Fruit fly (Drosophila melanogaster): ENCODE data around the gene CG32500.
A peak's percentile ranks its signal among the peaks of the same experiment; 100 is the strongest.

The CG32500 gene

DNA sequence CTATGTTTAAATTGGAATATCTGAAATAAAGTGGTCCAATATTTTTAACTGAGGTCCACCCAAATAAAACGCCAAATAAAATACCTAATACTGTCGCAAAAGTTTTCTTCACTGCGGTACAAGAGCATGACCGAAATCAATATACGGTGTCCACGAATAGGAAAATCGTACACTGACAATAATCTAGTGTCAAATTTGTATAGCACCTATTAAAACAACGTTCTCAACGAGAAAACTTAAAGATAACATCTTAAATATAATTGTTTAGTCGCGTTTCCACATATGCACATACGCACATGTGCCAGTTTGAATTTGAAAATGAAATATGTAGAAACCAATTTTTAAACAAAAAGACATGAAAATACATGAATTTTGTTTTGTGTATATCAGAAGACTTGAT, 7.9 kb upstream of the CG32500 start (continued):
- peak; percentile 54 for TF ChIP-seq Fer1 (GFP tag; optimal IDR thresholded peaks at IDR 0.05)
- peak; percentile 38 for TF ChIP-seq CHES-1-like (GFP tag; optimal IDR thresholded peaks at IDR 0.05)
- peak; percentile 0 for TF ChIP-seq Vsx1 (GFP tag; optimal IDR thresholded peaks at IDR 0.05)
- TF ChIP-seq CG7786 (GFP tag; optimal IDR thresholded peaks at IDR 0.05): peak; percentile 52
- peak; percentile 60 for TF ChIP-seq CG13775 (GFP tag; optimal IDR thresholded peaks at IDR 0.05)
- TF ChIP-seq CG9797 (GFP tag; optimal IDR thresholded peaks at IDR 0.05): no peak
- no peak for TF ChIP-seq klu (GFP tag; IDR thresholded peaks at IDR 0.05)
- no peak for TF ChIP-seq Dfd (GFP tag; optimal IDR thresholded peaks at IDR 0.05)
- no peak for TF ChIP-seq CG7357 (GFP tag; IDR thresholded peaks at IDR 0.05)
- peak; percentile 7 for TF ChIP-seq Jarid2 (GFP tag; optimal IDR thresholded peaks at IDR 0.05)
- peak; percentile 54 for TF ChIP-seq CG1602 (GFP tag; optimal IDR thresholded peaks at IDR 0.05)
- peak; percentile 14 for TF ChIP-seq pzg (GFP tag; optimal IDR thresholded peaks at IDR 0.05)
- TF ChIP-seq Hey (tag; optimal IDR thresholded peaks at IDR 0.05): no peak
- no peak for TF ChIP-seq CG32767 (GFP tag; IDR thresholded peaks at IDR 0.05)
- TF ChIP-seq CG11696 (GFP tag; IDR thresholded peaks at IDR 0.05): no peak
- TF ChIP-seq CG16813 (GFP tag; IDR thresholded peaks at IDR 0.05; ENCODE audit: partially characterized antibody): no peak
- no peak; the same call in 1 of the 2 replicates for TF ChIP-seq lmd (GFP tag; IDR thresholded peaks at IDR 0.05)
- TF ChIP-seq exex (tag; optimal IDR thresholded peaks at IDR 0.05): no peak
- TF ChIP-seq sd (tag; optimal IDR thresholded peaks at IDR 0.05): no peak
- peak; percentile 42; the same call in 1 of the 2 replicates for TF ChIP-seq chm (GFP tag; IDR thresholded peaks at IDR 0.05)
- peak; percentile 77 for TF ChIP-seq Ssrp (tag; optimal IDR thresholded peaks at IDR 0.05)
- no peak for TF ChIP-seq CG11247 (GFP tag; IDR thresholded peaks at IDR 0.05)
- TF ChIP-seq CG34224 (GFP tag; IDR thresholded peaks at IDR 0.05; ENCODE audit: partially characterized antibody): no peak
- TF ChIP-seq hth (optimal IDR thresholded peaks at IDR 0.05): no peak
- TF ChIP-seq CG8924 (tag; optimal IDR thresholded peaks at IDR 0.05): peak; percentile 73
- TF ChIP-seq CG18262 (tag; optimal IDR thresholded peaks at IDR 0.05): peak; percentile 82
- no peak for TF ChIP-seq rib (GFP tag; IDR thresholded peaks at IDR 0.05)
- TF ChIP-seq mld (GFP tag; IDR thresholded peaks at IDR 0.05; ENCODE audit: partially characterized antibody): no peak
- TF ChIP-seq Lim3 (GFP tag; IDR thresholded peaks at IDR 0.05): no peak
- peak; percentile 52 for TF ChIP-seq CG10366 (GFP tag; IDR thresholded peaks at IDR 0.05)
- TF ChIP-seq lilli (GFP tag; optimal IDR thresholded peaks at IDR 0.05): peak; percentile 63
- peak; percentile 75 for TF ChIP-seq kni (GFP tag; optimal IDR thresholded peaks at IDR 0.05)
- TF ChIP-seq CG34422 (GFP tag; IDR thresholded peaks at IDR 0.05): no peak; the same call in 1 of the 3 replicates
- no peak for TF ChIP-seq HLHmδ (GFP tag; optimal IDR thresholded peaks at IDR 0.05)
- TF ChIP-seq Xbp1 (GFP tag; optimal IDR thresholded peaks at IDR 0.05): peak; percentile 80
- TF ChIP-seq Taf1 (GFP tag; IDR thresholded peaks at IDR 0.05): no peak
- TF ChIP-seq en (GFP tag; optimal IDR thresholded peaks at IDR 0.05): no peak
- TF ChIP-seq sqz (GFP tag; optimal IDR thresholded peaks at IDR 0.05): peak; percentile 48
- no peak for TF ChIP-seq B-H2 (GFP tag; optimal IDR thresholded peaks at IDR 0.05)
- no peak; the same call in 2 of the 3 replicates for TF ChIP-seq dysf (GFP tag; IDR thresholded peaks at IDR 0.05)
- TF ChIP-seq Ravus (GFP tag; IDR thresholded peaks at IDR 0.05): no peak
- TF ChIP-seq Oli (tag; optimal IDR thresholded peaks at IDR 0.05): peak; percentile 70
- TF ChIP-seq ind (GFP tag; optimal IDR thresholded peaks at IDR 0.05): peak; percentile 62
- TF ChIP-seq CG8944 (GFP tag; optimal IDR thresholded peaks at IDR 0.05): peak; percentile 61
- peak; percentile 49 for TF ChIP-seq Side (GFP tag; optimal IDR thresholded peaks at IDR 0.05)
- TF ChIP-seq CG42726 (GFP tag; IDR thresholded peaks at IDR 0.05; ENCODE audit: partially characterized antibody): no peak
- TF ChIP-seq pros (GFP tag; optimal IDR thresholded peaks at IDR 0.05): peak; percentile 42
- peak; percentile 48 for TF ChIP-seq CG18619 (GFP tag; optimal IDR thresholded peaks at IDR 0.05)
- peak; percentile 36 for TF ChIP-seq Ets97D (GFP tag; optimal IDR thresholded peaks at IDR 0.05)
- TF ChIP-seq Optix (GFP tag; IDR thresholded peaks at IDR 0.05): no peak
- no peak for TF ChIP-seq Dp (GFP tag; optimal IDR thresholded peaks at IDR 0.05)
- peak; percentile 67 for TF ChIP-seq Nf-YB (GFP tag; optimal IDR thresholded peaks at IDR 0.05)

All from whole organism, embryonic.